Worm (Caenorhabditis elegans) whole organism, L3 larva: ENCODE data around the gene srab-4.

Source experiments
- aly-2 ChIP-seq: fragments of 150-350 bp; optimal IDR thresholded peaks from 2 replicates; lab custom pipeline; 2014; ENCODE audit warnings: missing biosample characterization, missing genetic modification characterization
- ama-1 ChIP-seq: fragments of 150-350 bp; optimal IDR thresholded peaks from 2 replicates; lab custom pipeline; 2018
- ceh-16 ChIP-seq: sonication (generic microtip); optimal IDR thresholded peaks from 2 replicates; lab custom pipeline; 2017; ENCODE audit warnings: missing biosample characterization, missing genetic modification characterization
- ceh-82 ChIP-seq: fragments of 150-350 bp; optimal IDR thresholded peaks from 2 replicates; lab custom pipeline; 2014; ENCODE audit warnings: missing biosample characterization, missing genetic modification characterization
- ceh-9 ChIP-seq: sonication (generic microtip); optimal IDR thresholded peaks from 2 replicates; lab custom pipeline; 2018; ENCODE audit warnings: missing biosample characterization, missing genetic modification characterization
- daf-12 ChIP-seq: fragments of 150-350 bp; optimal IDR thresholded peaks from 2 replicates; lab custom pipeline; 2014; ENCODE audit warnings: missing biosample characterization, missing genetic modification reagents, missing genetic modification characterization
- egl-27 ChIP-seq: sonication (generic microtip); optimal IDR thresholded peaks from 4 replicates; lab custom pipeline; 2017; ENCODE audit warnings: missing biosample characterization, missing genetic modification reagents, missing genetic modification characterization
- egl-5 ChIP-seq: fragments of 150-350 bp; optimal IDR thresholded peaks from 2 replicates; lab custom pipeline; 2017; ENCODE audit warnings: missing biosample characterization, missing genetic modification reagents, missing genetic modification characterization, inconsistent platforms
- elt-2 ChIP-seq: sonication (generic microtip); optimal IDR thresholded peaks from 2 replicates; lab custom pipeline; 2016; ENCODE audit warnings: missing genetic modification reagents, mild to moderate bottlenecking, missing genetic modification characterization, missing compliant biosample characterization
- elt-3 ChIP-seq, 3 experiments: fragments of 150-350 bp in 1 of 3; sonication (generic microtip) in 2 of 3; optimal IDR thresholded peaks; 2 replicates in 2 of 3; 4 replicates in 1 of 3; lab custom pipeline; 2014 to 2017; ENCODE audit warnings: missing biosample characterization in 3 of 3, missing genetic modification characterization in 3 of 3
- eor-1 ChIP-seq, 2 experiments: fragments of 150-350 bp; optimal IDR thresholded peaks; 2 replicates each; lab custom pipeline; 2014 to 2018; ENCODE audit warnings: missing biosample characterization in 2 of 2, missing genetic modification characterization in 2 of 2
- fkh-10 ChIP-seq: sonication (generic microtip); optimal IDR thresholded peaks from 2 replicates; lab custom pipeline; 2017; ENCODE audit warnings: missing biosample characterization, missing genetic modification reagents, missing genetic modification characterization
- fos-1 ChIP-seq: fragments of 150-350 bp; optimal IDR thresholded peaks from 2 replicates; lab custom pipeline; 2014; ENCODE audit warnings: missing biosample characterization, missing genetic modification characterization
- hmg-11 ChIP-seq: sonication (generic microtip); optimal IDR thresholded peaks from 2 replicates; lab custom pipeline; 2016; ENCODE audit warnings: missing genetic modification characterization, missing compliant biosample characterization
- jun-1 ChIP-seq: fragments of 150-350 bp; optimal IDR thresholded peaks from 2 replicates; lab custom pipeline; 2014; ENCODE audit warnings: missing biosample characterization, missing genetic modification reagents, missing genetic modification characterization
- lin-39 ChIP-seq: fragments of 150-350 bp; optimal IDR thresholded peaks from 2 replicates; lab custom pipeline; 2018; ENCODE audit warnings: missing biosample characterization, missing genetic modification reagents, missing genetic modification characterization
- lsy-12 ChIP-seq: sonication (generic microtip); optimal IDR thresholded peaks from 2 replicates; lab custom pipeline; 2016; ENCODE audit warnings: mild to moderate bottlenecking, missing genetic modification characterization, missing compliant biosample characterization
- mdl-1 ChIP-seq: fragments of 150-350 bp; optimal IDR thresholded peaks from 2 replicates; lab custom pipeline; 2014; ENCODE audit warnings: missing biosample characterization, missing genetic modification characterization
- nfya-1 ChIP-seq: sonication (generic microtip); optimal IDR thresholded peaks from 2 replicates; lab custom pipeline; 2017; ENCODE audit warnings: missing genetic modification characterization, mild to moderate bottlenecking, missing compliant biosample characterization, antibody characterized with exemption, moderate library complexity; ENCODE audit not compliant: insufficient read depth
- nhr-12 ChIP-seq: fragments of 150-350 bp; optimal IDR thresholded peaks from 2 replicates; lab custom pipeline; 2014; ENCODE audit warnings: missing biosample characterization, missing genetic modification characterization
- nhr-23 ChIP-seq: fragments of 150-350 bp; optimal IDR thresholded peaks from 2 replicates; lab custom pipeline; 2014; ENCODE audit warnings: missing biosample characterization, missing genetic modification reagents, missing genetic modification characterization
- nhr-237 ChIP-seq: fragments of 150-350 bp; optimal IDR thresholded peaks from 2 replicates; lab custom pipeline; 2014; ENCODE audit warnings: missing biosample characterization, missing genetic modification characterization
- nhr-25 ChIP-seq: sonication (generic microtip); optimal IDR thresholded peaks from 2 replicates; lab custom pipeline; 2017; ENCODE audit warnings: missing biosample characterization, missing genetic modification characterization
- nhr-28 ChIP-seq: fragments of 150-350 bp; optimal IDR thresholded peaks from 2 replicates; lab custom pipeline; 2014; ENCODE audit warnings: missing biosample characterization, missing genetic modification characterization
- nhr-43 ChIP-seq: sonication (generic microtip); optimal IDR thresholded peaks from 2 replicates; lab custom pipeline; 2016; ENCODE audit warnings: mild to moderate bottlenecking, missing genetic modification characterization, missing compliant biosample characterization; ENCODE audit not compliant: poor library complexity, severe bottlenecking
- nhr-67 ChIP-seq: fragments of 150-350 bp; optimal IDR thresholded peaks from 2 replicates; lab custom pipeline; 2014; ENCODE audit warnings: missing biosample characterization, missing genetic modification characterization
- nhr-76 ChIP-seq: fragments of 150-350 bp; sonication (generic microtip); optimal IDR thresholded peaks from 5 replicates; lab custom pipeline; 2014; ENCODE audit warnings: missing biosample characterization, missing genetic modification characterization
- nhr-77 ChIP-seq: fragments of 150-350 bp; optimal IDR thresholded peaks from 2 replicates; lab custom pipeline; 2014; ENCODE audit warnings: missing biosample characterization, missing genetic modification characterization
- pha-4 ChIP-seq: fragments of 150-350 bp; optimal IDR thresholded peaks from 2 replicates; lab custom pipeline; 2014; ENCODE audit warnings: missing biosample characterization, missing genetic modification reagents, missing genetic modification characterization
- pqm-1 ChIP-seq: fragments of 150-350 bp; optimal IDR thresholded peaks from 2 replicates; lab custom pipeline; 2017; ENCODE audit warnings: missing biosample characterization, missing genetic modification characterization, inconsistent platforms
- sea-2 ChIP-seq: fragments of 150-350 bp; sonication (generic microtip); optimal IDR thresholded peaks from 4 replicates; lab custom pipeline; 2014; ENCODE audit warnings: missing biosample characterization, missing genetic modification reagents, missing genetic modification characterization
- skn-1 ChIP-seq: fragments of 150-350 bp; optimal IDR thresholded peaks from 2 replicates; lab custom pipeline; 2014; ENCODE audit warnings: missing biosample characterization, missing genetic modification characterization
- snpc-4 ChIP-seq: fragments of 150-350 bp; optimal IDR thresholded peaks from 2 replicates; lab custom pipeline; 2014; ENCODE audit warnings: missing biosample characterization, missing genetic modification characterization
- tbx-2 ChIP-seq: sonication (generic microtip); optimal IDR thresholded peaks from 2 replicates; lab custom pipeline; 2016; ENCODE audit warnings: mild to moderate bottlenecking, missing genetic modification characterization, missing compliant biosample characterization
- unc-62 ChIP-seq: fragments of 150-350 bp; sonication (generic microtip); optimal IDR thresholded peaks from 4 replicates; lab custom pipeline; 2014; ENCODE audit warnings: missing biosample characterization, missing genetic modification reagents, missing genetic modification characterization
- zag-1 ChIP-seq: fragments of 150-350 bp; optimal IDR thresholded peaks from 2 replicates; lab custom pipeline; 2014; ENCODE audit warnings: missing biosample characterization, missing genetic modification characterization
- ztf-11 ChIP-seq: fragments of 150-350 bp; optimal IDR thresholded peaks from 2 replicates; lab custom pipeline; 2014; ENCODE audit warnings: missing biosample characterization, missing genetic modification characterization
- ztf-4 ChIP-seq: fragments of 150-350 bp; optimal IDR thresholded peaks from 2 replicates; lab custom pipeline; 2014; ENCODE audit warnings: missing biosample characterization, missing genetic modification characterization

The srab-4 gene

ce11 chrV:6971567-6971966 lies 32.4 kb upstream of the srab-4 start, which contains the start of gene srx-59:
Gene srx-59 (plus strand): TSS chrV:6971867.
- TF ChIP-seq ceh-16 (tag; lab: Kevin White, UChicago): no peak
- no peak for TF ChIP-seq ama-1 (lab: Kevin White, UChicago)
- no peak for TF ChIP-seq nhr-25 (tag; lab: Kevin White, UChicago)
- TF ChIP-seq nhr-77 (tag; lab: Kevin White, UChicago): no peak
- TF ChIP-seq mdl-1: no peak
- no peak for TF ChIP-seq elt-2 (tag; lab: Kevin White, UChicago)
- no peak for TF ChIP-seq nhr-28 (tag; lab: Kevin White, UChicago)
- TF ChIP-seq nhr-12: no peak
- no peak for TF ChIP-seq jun-1 (tag; lab: Kevin White, UChicago)
- no peak for TF ChIP-seq fkh-10 (GFP tag; lab: Kevin White, UChicago)
- TF ChIP-seq zag-1: no peak
- no peak for TF ChIP-seq daf-12 (tag; lab: Kevin White, UChicago)
- TF ChIP-seq ceh-82 (tag; lab: Kevin White, UChicago): no peak
- no peak for TF ChIP-seq unc-62 (GFP tag; lab: Kevin White, UChicago)
- no peak for TF ChIP-seq hmg-11 (tag; lab: Kevin White, UChicago)
- no peak for TF ChIP-seq pqm-1 (tag; lab: Kevin White, UChicago)

ce11 chrV:6976047-6976446 lies 27.9 kb upstream of the srab-4 start, which contains the start of gene srx-16:
Gene srx-16 (plus strand): TSS chrV:6976347.
- TF ChIP-seq nhr-28 (tag; lab: Kevin White, UChicago): no peak
- TF ChIP-seq nhr-237 (tag; lab: Kevin White, UChicago): no peak
- no peak for TF ChIP-seq elt-3 (tag; optimal IDR thresholded peaks at IDR 0.05; lab: Kevin White, UChicago)
- no peak for TF ChIP-seq nhr-25 (tag; lab: Kevin White, UChicago)
- no peak for TF ChIP-seq hmg-11 (tag; lab: Kevin White, UChicago)
- TF ChIP-seq nhr-12: no peak
- TF ChIP-seq fkh-10 (GFP tag; lab: Kevin White, UChicago): no peak
- no peak for TF ChIP-seq ceh-9 (tag; lab: Kevin White, UChicago)
- TF ChIP-seq unc-62 (GFP tag; lab: Kevin White, UChicago): no peak
- TF ChIP-seq egl-27 (tag; lab: Kevin White, UChicago): no peak

ce11 chrV:6979019-6979418 lies 24.9 kb upstream of the srab-4 start, which contains the start of gene sre-12:
Gene sre-12 (minus strand): TSS chrV:6979119.
- TF ChIP-seq ama-1 (lab: Kevin White, UChicago): no peak
- no peak for TF ChIP-seq nhr-67 (tag; lab: Kevin White, UChicago)
- no peak for TF ChIP-seq lin-39 (tag; lab: Kevin White, UChicago)
- TF ChIP-seq egl-5 (tag; lab: Kevin White, UChicago): no peak
- no peak for TF ChIP-seq unc-62 (GFP tag; lab: Kevin White, UChicago)
- no peak for TF ChIP-seq egl-27 (tag; lab: Kevin White, UChicago)
- no peak for TF ChIP-seq fkh-10 (GFP tag; lab: Kevin White, UChicago)
- no peak for TF ChIP-seq jun-1 (tag; lab: Kevin White, UChicago)
- TF ChIP-seq ztf-11 (tag; lab: Kevin White, UChicago): no peak
- no peak for TF ChIP-seq hmg-11 (tag; lab: Kevin White, UChicago)
- TF ChIP-seq nhr-43 (tag; lab: Kevin White, UChicago): no peak
- TF ChIP-seq skn-1 (tag; lab: Kevin White, UChicago): no peak

ce11 chrV:6982813-6983212 lies 21.1 kb upstream of the srab-4 start, which contains the start of gene nhr-161:
Gene nhr-161 (minus strand): TSS chrV:6982913.
- TF ChIP-seq ztf-4 (tag; lab: Kevin White, UChicago): no peak
- TF ChIP-seq nhr-43 (tag; lab: Kevin White, UChicago): no peak
- TF ChIP-seq elt-2 (tag; lab: Kevin White, UChicago): no peak
- no peak for TF ChIP-seq egl-5 (tag; lab: Kevin White, UChicago)
- no peak for TF ChIP-seq nhr-77 (tag; lab: Kevin White, UChicago)
- TF ChIP-seq pha-4 (tag; lab: Kevin White, UChicago): no peak
- no peak for TF ChIP-seq nhr-23 (tag; lab: Kevin White, UChicago)
- TF ChIP-seq sea-2: no peak
- no peak for TF ChIP-seq fkh-10 (GFP tag; lab: Kevin White, UChicago)
- TF ChIP-seq mdl-1: no peak
- no peak for TF ChIP-seq tbx-2
- TF ChIP-seq nhr-76 (tag; lab: Kevin White, UChicago): no peak
- no peak for TF ChIP-seq pqm-1 (tag; lab: Kevin White, UChicago)
- TF ChIP-seq daf-12 (tag; lab: Kevin White, UChicago): no peak

ce11 chrV:6985943-6986342 lies 18.0 kb upstream of the srab-4 start, which contains the start of gene nhr-163:
Gene nhr-163 (minus strand): TSS chrV:6986043.
- TF ChIP-seq lsy-12 (tag; lab: Kevin White, UChicago) (no peak), jun-1 (tag; lab: Kevin White, UChicago) (no peak), nhr-43 (tag; lab: Kevin White, UChicago) (no peak), fkh-10 (GFP tag; lab: Kevin White, UChicago) (no peak), nhr-23 (tag; lab: Kevin White, UChicago) (no peak), ama-1 (lab: Kevin White, UChicago) (no peak), aly-2 (tag; lab: Kevin White, UChicago) (no peak), nfya-1 (tag; lab: Kevin White, UChicago) (no peak), eor-1 (tag; optimal IDR thresholded peaks at IDR 0.05; lab: Kevin White, UChicago) (no peak), nhr-237 (tag; lab: Kevin White, UChicago) (no peak), elt-3 (tag; optimal IDR thresholded peaks at IDR 0.05; lab: Kevin White, UChicago) (no peak), fos-1 (tag; lab: Kevin White, UChicago) (no peak), tbx-2 (no peak), unc-62 (GFP tag; lab: Kevin White, UChicago) (no peak), snpc-4 (no peak), nhr-12 (no peak), nhr-67 (tag; lab: Kevin White, UChicago) (no peak), egl-27 (tag; lab: Kevin White, UChicago) (no peak), skn-1 (tag; lab: Kevin White, UChicago) (no peak)
